Worm (Caenorhabditis elegans): ENCODE results near the gene pals-23.

- TF ChIP-seq him-1 (tag; optimal IDR thresholded peaks at IDR 0.05) = no peak
- TF ChIP-seq dao-5 (tag; optimal IDR thresholded peaks at IDR 0.05) = no peak
- TF ChIP-seq W03F9.2 (tag; optimal IDR thresholded peaks at IDR 0.05) = no peak
Observed at ce11 chrIII:147570-148076, 23.0 kb downstream of the pals-23 start, which contains the start of gene sqst-5.
